Worm (Caenorhabditis elegans) whole organism, early embryonic: ENCODE results near the gene sluh-7.

Experiments
- B0310.2 ChIP-seq: sonication (generic microtip); optimal IDR thresholded peaks from 2 replicates; lab custom pipeline; 2016; ENCODE audit warnings: mild to moderate bottlenecking, missing genetic modification characterization, missing compliant biosample characterization
- F13C5.2 ChIP-seq: sonication (generic microtip); optimal IDR thresholded peaks from 2 replicates; lab custom pipeline; 2017; ENCODE audit warnings: mild to moderate bottlenecking, missing genetic modification characterization, inconsistent platforms, missing compliant biosample characterization
- aly-1 ChIP-seq: sonication (generic microtip); optimal IDR thresholded peaks from 2 replicates; lab custom pipeline; 2016; ENCODE audit warnings: missing genetic modification characterization, missing compliant biosample characterization
- ama-1 ChIP-seq: fragments of 150-350 bp; optimal IDR thresholded peaks from 2 replicates; lab custom pipeline; 2014
- ceh-13 ChIP-seq: fragments of 200-800 bp; sonication (Bioruptor generic); optimal IDR thresholded peaks from 2 replicates; lab custom pipeline; 2018; ENCODE audit warnings: mild to moderate bottlenecking, missing genetic modification characterization, missing compliant biosample characterization
- ceh-36 ChIP-seq: sonication (generic microtip); optimal IDR thresholded peaks from 2 replicates; lab custom pipeline; 2016; ENCODE audit warnings: missing genetic modification characterization, inconsistent platforms, missing compliant biosample characterization
- ets-7 ChIP-seq: sonication (generic microtip); optimal IDR thresholded peaks from 2 replicates; lab custom pipeline; 2016; ENCODE audit warnings: missing genotype, missing genetic modification characterization, missing compliant biosample characterization
- flt-1 ChIP-seq: fragments of 200-800 bp; sonication (Bioruptor generic); IDR thresholded peaks from 2 replicates; pipeline ENCODE4 v1.3.6; 2022; ENCODE audit warnings: missing genetic modification characterization, missing compliant biosample characterization
- hmbx-1 ChIP-seq: sonication (generic microtip); optimal IDR thresholded peaks from 2 replicates; lab custom pipeline; 2016; ENCODE audit warnings: mild to moderate bottlenecking, missing genetic modification characterization, missing compliant biosample characterization
- hmg-4 ChIP-seq: fragments of 200-800 bp; sonication (Bioruptor generic); optimal IDR thresholded peaks from 2 replicates; lab custom pipeline; 2018; ENCODE audit warnings: mild to moderate bottlenecking, missing genetic modification characterization, missing compliant biosample characterization
- hnd-1 ChIP-seq: sonication (generic microtip); optimal IDR thresholded peaks from 2 replicates; lab custom pipeline; 2016; ENCODE audit warnings: missing genetic modification characterization, missing compliant biosample characterization
- pes-1 ChIP-seq: fragments of 200-800 bp; sonication (Bioruptor generic); IDR thresholded peaks from 2 replicates; pipeline ENCODE4 v1.3.6; 2022; ENCODE audit warnings: missing genetic modification reagents, missing genetic modification characterization, missing compliant biosample characterization
- scrt-1 ChIP-seq: fragments of 200-800 bp; sonication (Bioruptor generic); IDR thresholded peaks from 2 replicates; pipeline ENCODE4 v1.3.6; 2022; ENCODE audit warnings: missing genetic modification characterization, missing compliant biosample characterization
- sea-1 ChIP-seq: fragments of 200-800 bp; sonication (Bioruptor generic); conservative IDR thresholded peaks from 2 replicates; pipeline ENCODE4 v1.3.6; 2022; ENCODE audit warnings: missing genetic modification characterization, missing compliant biosample characterization
- tbx-11 ChIP-seq: fragments of 200-800 bp; sonication (Bioruptor generic); IDR thresholded peaks from 2 replicates; pipeline ENCODE4 v1.3.6; 2022; ENCODE audit warnings: missing genetic modification characterization, missing compliant biosample characterization
- tbx-37 ChIP-seq: fragments of 200-800 bp; sonication (Bioruptor generic); conservative IDR thresholded peaks from 2 replicates; pipeline ENCODE4 v1.3.6; 2022; ENCODE audit warnings: missing genetic modification reagents, missing genetic modification characterization, missing compliant biosample characterization
- tra-4 ChIP-seq: sonication (generic microtip); optimal IDR thresholded peaks from 2 replicates; lab custom pipeline; 2017; ENCODE audit warnings: missing genetic modification characterization, missing compliant biosample characterization

The sluh-7 gene

DNA sequence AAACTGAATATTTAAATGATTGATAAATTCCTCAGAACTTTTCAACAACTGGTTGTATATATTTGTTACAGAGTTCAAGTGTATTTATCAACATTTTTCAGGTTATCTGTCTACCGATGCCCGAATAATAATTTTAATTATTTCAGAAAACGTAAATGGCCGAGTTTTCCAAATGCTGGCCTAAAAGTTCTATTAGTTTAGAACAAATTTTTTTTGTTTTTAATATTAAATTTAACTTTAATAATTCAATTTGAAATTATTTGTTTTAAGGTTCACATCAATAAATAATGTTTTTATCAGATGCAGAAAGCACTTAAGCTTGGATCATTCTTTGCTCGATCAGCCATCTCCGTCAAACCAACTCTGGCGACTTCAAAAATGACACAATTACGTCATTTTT lies 41.3 kb downstream of the sluh-7 start, which contains the start of gene trx-2:
Gene trx-2 (plus strand): TSS at position 301 of the 400 bp plus-strand sequence.
- TF ChIP-seq hmg-4 (GFP tag; lab: Kevin White, UChicago) (no peak), ceh-36 (tag; lab: Kevin White, UChicago) (no peak), tbx-37 (GFP tag; lab: Robert Waterston, UW) (no peak), hnd-1 (tag; lab: Kevin White, UChicago) (no peak), aly-1 (tag; lab: Kevin White, UChicago) (no peak), ceh-13 (GFP tag; lab: Kevin White, UChicago) (no peak), pes-1 (no peak), flt-1 (no peak), ama-1 (lab: Kevin White, UChicago) (no peak), tra-4 (tag; lab: Kevin White, UChicago) (no peak), sea-1 (GFP tag; lab: Robert Waterston, UW) (no peak), B0310.2 (tag; lab: Kevin White, UChicago) (no peak), F13C5.2 (tag; lab: Kevin White, UChicago) (no peak), hmbx-1 (tag; lab: Kevin White, UChicago) (no peak), ets-7 (tag; lab: Kevin White, UChicago) (no peak), scrt-1 (GFP tag; lab: Robert Waterston, UW) (no peak)

DNA sequence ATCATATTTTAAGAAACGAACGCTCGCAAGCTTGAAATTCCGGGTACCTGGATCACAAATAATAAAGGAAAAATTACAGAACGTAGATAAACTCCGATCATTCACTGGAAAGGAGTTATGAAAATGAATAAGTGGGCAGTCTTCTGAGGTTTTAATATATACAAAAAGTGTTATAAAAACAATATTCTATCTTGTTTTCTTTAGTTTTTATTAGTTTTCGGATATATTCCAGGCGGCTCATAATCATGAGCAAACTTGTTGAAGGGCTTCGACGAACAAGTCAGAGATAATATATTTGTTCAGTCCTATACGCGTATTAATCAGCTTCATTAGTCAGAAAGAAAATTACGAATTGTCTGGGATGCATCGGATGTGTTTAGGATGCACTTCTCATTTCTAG lies 41.7 kb downstream of the sluh-7 start, which contains the start of gene gcy-6:
Gene gcy-6 (minus strand): TSS at position 101 of the 400 bp plus-strand sequence.
- TF ChIP-seq pes-1 (no peak), flt-1 (no peak), ama-1 (lab: Kevin White, UChicago) (no peak), tbx-11 (GFP tag; lab: Robert Waterston, UW) (no peak), ets-7 (tag; lab: Kevin White, UChicago) (no peak), ceh-36 (tag; lab: Kevin White, UChicago) (no peak), aly-1 (tag; lab: Kevin White, UChicago) (no peak), F13C5.2 (tag; lab: Kevin White, UChicago) (no peak)

DNA sequence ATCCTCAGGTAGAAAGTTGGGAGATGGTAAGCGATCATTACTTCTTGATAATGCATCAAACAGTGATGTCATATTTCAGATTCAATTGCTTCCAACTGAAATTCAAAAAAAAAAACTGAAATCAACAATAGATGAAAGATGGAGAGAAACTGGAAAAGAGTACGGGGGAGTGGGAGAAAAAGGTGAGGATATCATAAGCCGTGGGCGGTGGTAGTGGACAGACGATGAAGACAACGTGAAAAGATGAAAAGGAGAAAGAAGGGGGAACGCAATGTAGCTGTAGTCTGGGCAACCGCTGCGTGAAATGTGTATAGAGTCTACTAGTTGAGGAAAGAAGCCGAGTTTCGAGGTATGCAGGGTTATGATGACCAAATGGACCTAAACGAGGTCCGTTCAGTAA lies 48.3 kb downstream of the sluh-7 start, which contains the start of gene che-12:
Gene che-12 (minus strand): TSS at position 101 of the 400 bp plus-strand sequence.
- no peak for TF ChIP-seq tbx-11 (GFP tag; lab: Robert Waterston, UW)
- TF ChIP-seq hmbx-1 (tag; lab: Kevin White, UChicago): no peak
- TF ChIP-seq ama-1 (lab: Kevin White, UChicago): no peak
- no peak for TF ChIP-seq tbx-37 (GFP tag; lab: Robert Waterston, UW)
- no peak for TF ChIP-seq ceh-13 (GFP tag; lab: Kevin White, UChicago)
- TF ChIP-seq flt-1: no peak
- TF ChIP-seq aly-1 (tag; lab: Kevin White, UChicago): no peak
- TF ChIP-seq F13C5.2 (tag; lab: Kevin White, UChicago): no peak
